Worm (Caenorhabditis elegans): ENCODE data around the gene lgc-43.

lgc-43 gene

ce11 chrIV:10570065-10570464, 8.4 kb upstream of the lgc-43 start:
- TF ChIP-seq daf-12 (tag; optimal IDR thresholded peaks at IDR 0.05) (no peak), egl-5 (tag; optimal IDR thresholded peaks at IDR 0.05) (no peak), nhr-67 (tag; optimal IDR thresholded peaks at IDR 0.05) (no peak), elt-3 (tag; optimal IDR thresholded peaks at IDR 0.05) (no peak), ztf-11 (tag; optimal IDR thresholded peaks at IDR 0.05) (no peak), fos-1 (tag; optimal IDR thresholded peaks at IDR 0.05) (no peak), nhr-43 (tag; optimal IDR thresholded peaks at IDR 0.05; ENCODE audit: poor library complexity, severe bottlenecking) (peak; percentile 16), elt-2 (tag; optimal IDR thresholded peaks at IDR 0.05) (no peak), nhr-23 (tag; optimal IDR thresholded peaks at IDR 0.05) (peak; percentile 38)

DNA sequence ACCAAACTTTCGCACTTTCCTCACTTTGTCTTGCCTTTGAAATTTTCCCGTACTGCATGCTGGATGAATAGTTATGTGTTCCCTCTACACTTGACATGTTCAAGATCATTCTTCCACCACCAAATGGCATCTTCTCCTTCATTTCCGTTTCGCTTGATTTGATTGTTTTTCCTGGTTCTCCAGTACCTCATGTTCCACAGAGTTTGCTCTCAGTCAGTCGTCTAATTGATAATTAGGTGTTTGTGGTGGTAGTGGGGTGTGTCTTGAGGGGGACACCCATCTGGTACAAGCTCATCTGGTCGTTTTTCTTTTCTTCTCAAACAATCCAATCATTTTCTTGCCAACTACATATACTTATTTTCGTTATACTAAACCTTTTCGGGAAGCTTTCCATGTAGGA, 7.4 kb upstream of the lgc-43 start:
- TF ChIP-seq daf-12 (tag; optimal IDR thresholded peaks at IDR 0.05) (no peak), nhr-43 (tag; optimal IDR thresholded peaks at IDR 0.05; ENCODE audit: poor library complexity, severe bottlenecking) (no peak), nhr-67 (tag; optimal IDR thresholded peaks at IDR 0.05) (no peak), elt-3 (tag; optimal IDR thresholded peaks at IDR 0.05) (no peak), ztf-4 (tag; optimal IDR thresholded peaks at IDR 0.05) (no peak), hmg-11 (tag; optimal IDR thresholded peaks at IDR 0.05) (no peak), eor-1 (tag; optimal IDR thresholded peaks at IDR 0.05) (no peak), ztf-11 (tag; optimal IDR thresholded peaks at IDR 0.05) (no peak), ama-1 (optimal IDR thresholded peaks at IDR 0.05) (no peak), sea-2 (GFP tag; optimal IDR thresholded peaks at IDR 0.05) (no peak), nhr-77 (tag; optimal IDR thresholded peaks at IDR 0.05) (no peak), lsy-12 (tag; optimal IDR thresholded peaks at IDR 0.05) (no peak), nhr-28 (tag; optimal IDR thresholded peaks at IDR 0.05) (no peak), pha-4 (tag; optimal IDR thresholded peaks at IDR 0.05) (no peak), nhr-12 (tag; optimal IDR thresholded peaks at IDR 0.05) (no peak), nhr-76 (tag; optimal IDR thresholded peaks at IDR 0.05) (no peak), lin-15B (tag; optimal IDR thresholded peaks at IDR 0.05) (no peak)

ce11 chrIV:10573471-10573870, 5.0 kb upstream of the lgc-43 start:
- TF ChIP-seq fkh-10 (GFP tag; optimal IDR thresholded peaks at IDR 0.05) (peak; percentile 76), ZK546.5 (tag; optimal IDR thresholded peaks at IDR 0.05) (no peak)

DNA sequence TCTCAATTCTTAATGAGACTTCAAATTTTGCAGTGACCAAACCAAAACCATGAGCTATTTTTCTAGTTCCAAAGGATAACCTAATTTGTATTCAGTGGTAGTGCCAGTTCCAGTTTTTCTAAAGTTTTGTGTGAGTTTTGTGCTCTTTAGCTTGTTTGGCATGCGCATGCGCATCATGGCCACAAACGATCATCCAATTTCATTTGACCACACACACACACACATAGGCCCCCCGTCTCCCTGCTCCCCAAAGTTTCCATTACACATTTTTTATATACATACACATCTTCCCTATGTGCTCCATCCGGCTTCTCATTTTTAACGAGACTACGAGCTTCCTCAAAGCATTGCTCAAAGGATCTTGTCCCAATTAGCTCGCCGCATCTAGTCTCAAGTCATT, 4.0 kb upstream of the lgc-43 start:
- TF ChIP-seq ZK546.5 (tag; optimal IDR thresholded peaks at IDR 0.05), result no peak
- peak; percentile 34 for TF ChIP-seq lin-39 (tag; optimal IDR thresholded peaks at IDR 0.05)

DNA sequence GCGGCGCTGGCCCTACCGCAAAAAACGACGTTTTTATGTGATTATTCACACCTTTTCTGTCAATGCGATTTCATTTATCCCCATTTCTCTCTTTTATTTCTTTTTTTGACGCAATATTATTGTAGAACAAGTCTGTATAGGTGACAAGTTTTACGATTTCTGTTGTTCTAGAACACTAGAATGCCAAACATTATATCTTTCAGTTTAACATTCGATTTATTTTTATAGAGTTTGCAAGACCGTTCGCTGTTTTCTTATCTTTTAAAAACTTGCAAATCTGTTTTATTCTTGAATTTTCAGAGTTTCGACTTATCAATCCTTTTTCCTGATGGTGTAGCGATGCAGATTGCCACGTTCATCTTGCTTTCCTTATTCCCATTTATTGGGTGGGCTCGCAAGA, 2.4 kb upstream of the lgc-43 start, which contains the start of gene efn-2:
TSS of gene efn-2 (plus strand) at position 301 of the 400 bp plus-strand sequence.
- TF ChIP-seq egl-5 (tag; optimal IDR thresholded peaks at IDR 0.05), result peak; percentile 13
- TF ChIP-seq ztf-11 (tag; optimal IDR thresholded peaks at IDR 0.05), result no peak
- TF ChIP-seq fkh-10 (GFP tag; optimal IDR thresholded peaks at IDR 0.05), result no peak

- TF ChIP-seq nfya-1 (tag; optimal IDR thresholded peaks at IDR 0.05; ENCODE audit: insufficient read depth), result no peak
- peak; percentile 34 for TF ChIP-seq nhr-23 (tag; optimal IDR thresholded peaks at IDR 0.05)
These were observed 1.8 kb upstream of the lgc-43 start for ce11 chrIV:10576624-10577023.

DNA sequence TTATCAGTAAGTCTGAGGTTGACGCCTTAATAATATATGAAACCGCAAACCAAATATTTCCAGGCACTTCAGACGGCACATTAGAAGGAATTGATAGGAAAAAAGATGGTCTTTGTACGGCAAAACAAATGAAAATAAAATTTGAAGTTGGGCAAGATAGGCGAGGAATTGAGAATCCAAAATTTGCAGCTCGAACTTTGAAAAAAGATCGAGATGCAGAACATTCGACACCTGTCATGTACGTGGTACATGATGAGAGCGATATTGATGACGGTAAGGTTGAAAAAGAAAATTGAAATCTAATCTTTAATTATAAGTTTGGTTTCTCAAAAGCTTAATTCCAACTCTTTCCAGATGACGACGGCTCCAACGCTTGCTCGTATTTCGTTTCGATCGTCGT, 867 bp upstream of the lgc-43 start:
- TF ChIP-seq egl-27 (tag; optimal IDR thresholded peaks at IDR 0.05), result no peak
- no peak for TF ChIP-seq fkh-10 (GFP tag; optimal IDR thresholded peaks at IDR 0.05)
- TF ChIP-seq snpc-4 (tag; optimal IDR thresholded peaks at IDR 0.05), result no peak
- no peak for TF ChIP-seq ZK546.5 (tag; optimal IDR thresholded peaks at IDR 0.05)
- no peak for TF ChIP-seq ceh-9 (tag; optimal IDR thresholded peaks at IDR 0.05)
- no peak for TF ChIP-seq aly-2 (tag; optimal IDR thresholded peaks at IDR 0.05)
- TF ChIP-seq nhr-23 (tag; optimal IDR thresholded peaks at IDR 0.05), result no peak
- TF ChIP-seq ztf-11 (tag; optimal IDR thresholded peaks at IDR 0.05), result no peak
- no peak for TF ChIP-seq nhr-77 (tag; optimal IDR thresholded peaks at IDR 0.05)
- no peak for TF ChIP-seq pqm-1 (tag; optimal IDR thresholded peaks at IDR 0.05)
- TF ChIP-seq nhr-28 (tag; optimal IDR thresholded peaks at IDR 0.05), result no peak
- TF ChIP-seq unc-39 (tag; optimal IDR thresholded peaks at IDR 0.05), result no peak
- TF ChIP-seq tbx-2 (tag; optimal IDR thresholded peaks at IDR 0.05), result no peak
